Worm (Caenorhabditis elegans) whole organism, L4 larva: Measurements from ENCODE around the gene srh-277.

Source experiments
- Y105C5A.15 ChIP-seq: fragments of 200-800 bp; sonication (Bioruptor generic); IDR thresholded peaks from 2 replicates; pipeline ENCODE4 v1.3.6; 2022; ENCODE audit warnings: missing genetic modification characterization, missing compliant biosample characterization
- nhr-237 ChIP-seq: sonication (generic microtip); optimal IDR thresholded peaks from 2 replicates; lab custom pipeline; 2017; ENCODE audit warnings: missing biosample characterization, missing genetic modification characterization
- nhr-76 ChIP-seq: fragments of 150-350 bp; optimal IDR thresholded peaks from 2 replicates; lab custom pipeline; 2014; ENCODE audit warnings: missing biosample characterization, missing genetic modification characterization
- pqm-1 ChIP-seq: sonication (generic microtip); optimal IDR thresholded peaks from 2 replicates; lab custom pipeline; 2017; ENCODE audit warnings: missing biosample characterization, missing genetic modification characterization
- set-16 ChIP-seq: fragments of 200-800 bp; sonication (Bioruptor generic); IDR thresholded peaks from 2 replicates; pipeline ENCODE4 v1.3.6; 2022; ENCODE audit warnings: missing genetic modification reagents, missing genetic modification characterization, missing compliant biosample characterization
- skn-1 ChIP-seq: fragments of 150-350 bp; optimal IDR thresholded peaks from 2 replicates; lab custom pipeline; 2014; ENCODE audit warnings: missing biosample characterization, missing genetic modification characterization
- unc-62 ChIP-seq, 3 experiments: fragments of 150-350 bp in 1 of 3; sonication (generic microtip); optimal IDR thresholded peaks in 2 of 3; peaks in 1 of 3; 1 replicate in 1 of 3; 2 replicates in 2 of 3; lab custom pipeline; 2014 to 2017; ENCODE audit warnings: missing biosample characterization in 3 of 3, missing genetic modification characterization in 3 of 3, missing genetic modification reagents in 3 of 3, missing genotype in 1 of 3

DNA sequence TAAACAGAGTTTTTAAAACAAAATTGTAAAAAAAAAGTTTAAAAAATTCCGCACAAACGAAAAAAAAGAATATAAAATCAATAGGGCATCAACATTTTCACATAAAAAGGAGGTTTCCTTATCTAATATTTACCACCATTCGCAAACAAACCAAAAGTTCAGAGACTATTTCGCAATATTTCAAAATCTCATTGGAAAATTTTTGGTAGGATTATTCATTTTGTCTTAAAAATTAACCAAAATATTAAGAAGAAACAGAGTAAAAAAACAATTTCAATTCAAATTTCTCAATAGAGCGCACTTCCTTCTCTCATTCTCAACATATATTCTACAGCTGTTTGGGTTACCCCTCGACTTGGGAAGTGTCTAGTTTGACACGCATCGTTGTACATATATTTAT lies 22.9 kb upstream of the srh-277 start:
- no peak for TF ChIP-seq nhr-76
- peak; percentile 22 for TF ChIP-seq pqm-1
- no peak for TF ChIP-seq set-16 (GFP tag; lab: Robert Waterston, UW)
- no peak for TF ChIP-seq nhr-237
- no peak for TF ChIP-seq skn-1 (tag; lab: Kevin White, UChicago)
- no peak for TF ChIP-seq unc-62 (GFP tag; optimal IDR thresholded peaks at IDR 0.05 in 1 of 2; lab: Kevin White, UChicago)
- TF ChIP-seq unc-62 (tag; optimal IDR thresholded peaks at IDR 0.05; lab: Kevin White, UChicago): no peak
- no peak for TF ChIP-seq Y105C5A.15 (GFP tag; lab: Robert Waterston, UW)
